Worm (Caenorhabditis elegans): ENCODE measurements around the gene F37B4.15.

DNA sequence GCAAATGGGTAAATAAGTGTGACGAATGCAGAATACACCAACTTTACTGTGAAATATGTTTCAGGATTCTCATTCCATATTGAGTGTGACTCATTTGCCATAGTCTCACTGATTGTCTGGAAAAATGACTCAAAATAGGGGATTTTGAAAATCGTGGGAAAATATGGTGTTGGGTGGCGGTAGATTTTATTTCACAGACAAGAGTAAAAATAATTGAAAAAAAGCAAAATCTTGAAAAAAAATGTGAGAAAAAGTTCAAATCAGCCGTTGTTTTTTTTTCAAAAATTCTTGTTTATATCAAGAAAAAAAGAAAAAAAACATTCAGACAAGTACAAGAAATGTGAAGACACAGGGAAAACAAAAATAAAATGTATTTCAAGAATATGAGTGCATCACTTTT lies 30.6 kb downstream of the F37B4.15 start, which contains the start of gene srh-38:
- TF ChIP-seq unc-130 (GFP tag; optimal IDR thresholded peaks at IDR 0.05) (no peak), attf-6 (GFP tag; IDR thresholded peaks at IDR 0.05) (no peak), nfya-1 (tag; optimal IDR thresholded peaks at IDR 0.05; ENCODE audit: borderline replicate concordance, insufficient read depth) (no peak), ama-1 (optimal IDR thresholded peaks at IDR 0.05) (no peak), ama-1 (GFP tag; optimal IDR thresholded peaks at IDR 0.05) (no peak), madf-6 (GFP tag; IDR thresholded peaks at IDR 0.05) (no peak), bed-1 (GFP tag; IDR thresholded peaks at IDR 0.05) (no peak), F39B2.1 (GFP tag; IDR thresholded peaks at IDR 0.05) (no peak), F49E8.2 (tag; optimal IDR thresholded peaks at IDR 0.05; ENCODE audit: insufficient read depth) (no peak), unc-62 (GFP tag; optimal IDR thresholded peaks at IDR 0.05) (no peak), B0035.1 (tag; optimal IDR thresholded peaks at IDR 0.05) (no peak), F57A8.1 (GFP tag; optimal IDR thresholded peaks at IDR 0.05) (no peak), nhr-80 (tag; optimal IDR thresholded peaks at IDR 0.05) (no peak), Y79H2A.3 (GFP tag; conservative IDR thresholded peaks at IDR 0.05) (no peak), athp-1 (tag; optimal IDR thresholded peaks at IDR 0.05) (no peak)

All from whole organism, young adult.